Fruit fly (Drosophila melanogaster) whole organism, embryonic: ENCODE results near the gene Irbp.
A peak's percentile ranks its signal among the peaks of the same experiment; 100 is the strongest.

Source experiments
- Atf-2 ChIP-seq: fragments of 200-800 bp; sonication (Bioruptor generic); optimal IDR thresholded peaks from 2 replicates; lab custom pipeline; 2016; ENCODE audit warnings: missing biosample characterization, missing genetic modification characterization
- CG10431 ChIP-seq: fragments of 200-800 bp; sonication (Bioruptor generic); optimal IDR thresholded peaks from 3 replicates; lab custom pipeline; 2018; ENCODE audit warnings: missing biosample characterization, mild to moderate bottlenecking, missing genetic modification characterization
- CG10543 ChIP-seq: fragments of 200-800 bp; sonication (Bioruptor generic); optimal IDR thresholded peaks from 3 replicates; lab custom pipeline; 2017; ENCODE audit warnings: missing biosample characterization, mild to moderate bottlenecking, missing genetic modification characterization, moderate library complexity
- CG11560 ChIP-seq: fragments of 200-800 bp; sonication (Bioruptor generic); IDR thresholded peaks from 3 replicates; pipeline ENCODE4 v1.3.6; 2022; ENCODE audit warnings: missing biosample characterization, missing genetic modification characterization
- CG12219 ChIP-seq: fragments of 200-800 bp; sonication (Bioruptor generic); optimal IDR thresholded peaks from 3 replicates; lab custom pipeline; 2018; ENCODE audit warnings: missing biosample characterization, mild to moderate bottlenecking, missing genetic modification characterization
- CG14441 ChIP-seq: fragments of 200-800 bp; sonication (Bioruptor generic); IDR thresholded peaks from 2 replicates; pipeline ENCODE4 v1.3.6; 2022; ENCODE audit warnings: missing biosample characterization, missing genetic modification characterization
- CG17361 ChIP-seq: fragments of 200-800 bp; sonication (Bioruptor generic); IDR thresholded peaks from 3 replicates; pipeline ENCODE4 v1.3.6; 2022; ENCODE audit warnings: missing biosample characterization, missing genetic modification characterization
- CG18599 ChIP-seq: fragments of 200-800 bp; sonication (Bioruptor generic); optimal IDR thresholded peaks from 3 replicates; lab custom pipeline; 2017; ENCODE audit warnings: missing biosample characterization, missing genetic modification characterization, mild to moderate bottlenecking, moderate library complexity, missing genetic modification reagents
- CG18619 ChIP-seq: fragments of 200-800 bp; sonication (Bioruptor generic); optimal IDR thresholded peaks from 3 replicates; lab custom pipeline; 2017; ENCODE audit warnings: missing biosample characterization, mild to moderate bottlenecking, missing genetic modification characterization
- CG2199 ChIP-seq: fragments of 200-800 bp; sonication (Bioruptor generic); IDR thresholded peaks from 3 replicates; pipeline ENCODE4 v1.3.6; 2022; ENCODE audit warnings: missing biosample characterization, missing genetic modification characterization
- CG8281 ChIP-seq: fragments of 200-800 bp; sonication (Bioruptor generic); optimal IDR thresholded peaks from 2 replicates; lab custom pipeline; 2018; ENCODE audit warnings: missing biosample characterization, mild to moderate bottlenecking, missing genetic modification characterization, moderate library complexity
- CG9817 ChIP-seq: fragments of 200-800 bp; sonication (Bioruptor generic); optimal IDR thresholded peaks from 2 replicates; lab custom pipeline; 2018; ENCODE audit warnings: missing biosample characterization, mild to moderate bottlenecking, missing genetic modification characterization, moderate library complexity
- CkIIα-i1 ChIP-seq: fragments of 200-800 bp; sonication (Bioruptor generic); IDR thresholded peaks from 2 replicates; pipeline ENCODE4 v1.3.6; 2022; ENCODE audit warnings: missing biosample characterization, missing genetic modification characterization
- D ChIP-seq, 2 experiments: fragments of 200-800 bp in 1 of 2; fragments of >200 bp in 1 of 2; sonication (Bioruptor generic) in 1 of 2; optimal IDR thresholded peaks; 2 replicates in 1 of 2; 3 replicates in 1 of 2; lab custom pipeline; 2017; ENCODE audit warnings: mild to moderate bottlenecking in 1 of 2, missing biosample characterization in 1 of 2, missing genetic modification characterization in 1 of 2, missing genetic modification reagents in 1 of 2
- Dbx ChIP-seq: fragments of 200-800 bp; sonication (Bioruptor generic); IDR thresholded peaks from 3 replicates; pipeline ENCODE4 v1.3.6; 2022; ENCODE audit warnings: missing biosample characterization, missing genetic modification characterization
- Eip74EF ChIP-seq, 2 experiments: fragments of 200-800 bp in 1 of 2; fragments of >200 bp in 1 of 2; sonication (Bioruptor generic) in 1 of 2; optimal IDR thresholded peaks; 2 replicates each; lab custom pipeline; 2017 to 2019; ENCODE audit warnings: missing biosample characterization in 2 of 2, missing genetic modification characterization in 2 of 2, mild to moderate bottlenecking in 1 of 2, moderate library complexity in 1 of 2
- H2.0 ChIP-seq: fragments of 200-800 bp; sonication (Bioruptor generic); IDR thresholded peaks from 2 replicates; pipeline ENCODE4 v1.3.6; 2022; ENCODE audit warnings: missing biosample characterization, missing genetic modification characterization
- Hsf ChIP-seq: fragments of 200-800 bp; sonication (Bioruptor generic); optimal IDR thresholded peaks from 3 replicates; lab custom pipeline; 2016; ENCODE audit warnings: missing biosample characterization, missing genetic modification characterization
- Max ChIP-seq: fragments of 200-800 bp; sonication (Bioruptor generic); optimal IDR thresholded peaks from 2 replicates; lab custom pipeline; 2016; ENCODE audit warnings: missing biosample characterization, mild to moderate bottlenecking, missing genetic modification characterization
- Meics ChIP-seq: fragments of 200-800 bp; sonication (Bioruptor generic); optimal IDR thresholded peaks from 2 replicates; lab custom pipeline; 2017; ENCODE audit warnings: missing biosample characterization, mild to moderate bottlenecking, missing genetic modification characterization
- Nf-YB ChIP-seq: fragments of 200-800 bp; sonication (Bioruptor generic); optimal IDR thresholded peaks from 3 replicates; lab custom pipeline; 2019; ENCODE audit warnings: missing biosample characterization, mild to moderate bottlenecking, missing genetic modification characterization, moderate library complexity
- Nf-YC ChIP-seq: fragments of 200-800 bp; optimal IDR thresholded peaks from 3 replicates; lab custom pipeline; 2019; ENCODE audit warnings: missing biosample characterization, mild to moderate bottlenecking, missing genetic modification characterization, moderate library complexity
- Oli ChIP-seq: fragments of 200-800 bp; sonication (Bioruptor generic); optimal IDR thresholded peaks from 2 replicates; lab custom pipeline; 2018; ENCODE audit warnings: missing biosample characterization, mild to moderate bottlenecking, missing genetic modification characterization, moderate library complexity
- Ssrp ChIP-seq: fragments of 200-800 bp; sonication (Bioruptor generic); optimal IDR thresholded peaks from 2 replicates; lab custom pipeline; 2018; ENCODE audit warnings: missing biosample characterization, mild to moderate bottlenecking, missing genetic modification characterization, moderate library complexity
- ap ChIP-seq: fragments of 200-800 bp; sonication (Bioruptor generic); IDR thresholded peaks from 2 replicates; pipeline ENCODE4 v1.3.6; 2022; ENCODE audit warnings: missing biosample characterization, missing genetic modification characterization
- ase ChIP-seq: fragments of 200-800 bp; sonication (Bioruptor generic); IDR thresholded peaks from 3 replicates; pipeline ENCODE4 v1.3.6; 2022; ENCODE audit warnings: missing biosample characterization, missing genetic modification characterization
- chinmo ChIP-seq: fragments of 200-800 bp; sonication (Bioruptor generic); IDR thresholded peaks from 4 replicates; pipeline ENCODE4 v1.3.6; 2022; ENCODE audit warnings: missing biosample characterization, missing genetic modification characterization; ENCODE audit not compliant: partially characterized antibody
- crol ChIP-seq: fragments of 200-800 bp; sonication (Bioruptor generic); IDR thresholded peaks from 2 replicates; pipeline ENCODE4 v1.3.6; 2022; ENCODE audit warnings: missing biosample characterization, missing genetic modification characterization
- gfzf ChIP-seq: fragments of 200-800 bp; sonication (Bioruptor generic); optimal IDR thresholded peaks from 2 replicates; lab custom pipeline; 2016; ENCODE audit warnings: missing biosample characterization, mild to moderate bottlenecking, missing genetic modification characterization, moderate library complexity
- gsb ChIP-seq: fragments of 200-800 bp; sonication (Bioruptor generic); IDR thresholded peaks from 2 replicates; pipeline ENCODE4 v1.3.6; 2022; ENCODE audit warnings: missing biosample characterization, missing genetic modification characterization
- jumu ChIP-seq: fragments of 200-800 bp; sonication (Bioruptor generic); optimal IDR thresholded peaks from 3 replicates; lab custom pipeline; 2016; ENCODE audit warnings: missing biosample characterization, missing genetic modification characterization
- lmd ChIP-seq: fragments of 200-800 bp; sonication (Bioruptor generic); IDR thresholded peaks from 2 replicates; pipeline ENCODE4 v1.3.6; 2022; ENCODE audit warnings: missing biosample characterization, missing genetic modification characterization
- mirr ChIP-seq: fragments of 200-800 bp; sonication (Bioruptor generic); optimal IDR thresholded peaks from 3 replicates; lab custom pipeline; 2018; ENCODE audit warnings: missing biosample characterization, mild to moderate bottlenecking, missing genetic modification characterization
- nerfin-1 ChIP-seq: fragments of 200-800 bp; sonication (Bioruptor generic); optimal IDR thresholded peaks from 3 replicates; lab custom pipeline; 2019; ENCODE audit warnings: missing biosample characterization, mild to moderate bottlenecking, missing genetic modification characterization, moderate library complexity
- nom ChIP-seq: fragments of 200-800 bp; sonication (Bioruptor generic); optimal IDR thresholded peaks from 2 replicates; lab custom pipeline; 2017; ENCODE audit warnings: missing biosample characterization, missing genetic modification characterization, mild to moderate bottlenecking, moderate library complexity, missing genetic modification reagents
- pfk ChIP-seq: fragments of 200-800 bp; sonication (Bioruptor generic); optimal IDR thresholded peaks from 2 replicates; lab custom pipeline; 2018; ENCODE audit warnings: missing biosample characterization, mild to moderate bottlenecking, missing genetic modification characterization, moderate library complexity
- phol ChIP-seq: fragments of 200-800 bp; sonication (Bioruptor generic); optimal IDR thresholded peaks from 3 replicates; lab custom pipeline; 2018; ENCODE audit warnings: missing biosample characterization, mild to moderate bottlenecking, missing genetic modification characterization, moderate library complexity
- pnt ChIP-seq: fragments of 200-800 bp; sonication (Bioruptor generic); optimal IDR thresholded peaks from 3 replicates; lab custom pipeline; 2016; ENCODE audit warnings: missing biosample characterization, missing genetic modification characterization
- repo ChIP-seq: fragments of 200-800 bp; sonication (Bioruptor generic); optimal IDR thresholded peaks from 2 replicates; lab custom pipeline; 2016; ENCODE audit warnings: missing biosample characterization, missing genetic modification characterization
- rib ChIP-seq: fragments of 200-800 bp; sonication (Bioruptor generic); IDR thresholded peaks from 2 replicates; pipeline ENCODE4 v1.3.6; 2022; ENCODE audit warnings: missing biosample characterization, missing genetic modification characterization

Irbp gene

dm6 chr3R:11378564-11379112 lies 31.2 kb upstream of the Irbp start (continued):
- TF ChIP-seq rib (GFP tag; lab: Robert Waterston, UW) (no peak), CG11560 (tag; lab: Robert Waterston, UW) (no peak), mirr (GFP tag; lab: Kevin White, UChicago) (no peak), gsb (no peak), phol (tag; lab: Kevin White, UChicago) (no peak), CG8281 (tag; lab: Kevin White, UChicago) (no peak), CG17361 (GFP tag; lab: Robert Waterston, UW) (no peak), Nf-YC (tag; lab: Kevin White, UChicago) (peak; percentile 87), jumu (GFP tag; lab: Kevin White, UChicago) (no peak), CG10543 (GFP tag; lab: Kevin White, UChicago) (no peak), pfk (GFP tag; lab: Kevin White, UChicago) (no peak), Hsf (GFP tag; lab: Kevin White, UChicago) (no peak), H2.0 (GFP tag; lab: Robert Waterston, UW) (no peak), D (optimal IDR thresholded peaks at IDR 0.05; lab: Kevin White, UChicago) (peak; percentile 17), D (GFP tag; optimal IDR thresholded peaks at IDR 0.05; lab: Kevin White, UChicago) (no peak), Atf-2 (GFP tag; lab: Kevin White, UChicago) (no peak), crol (GFP tag; lab: Robert Waterston, UW) (0 out of 2 replicates have a peak, but pooled peaks have one; percentile 10), pnt (no peak), CkIIα-i1 (GFP tag; lab: Robert Waterston, UW) (no peak), CG12219 (no peak), lmd (GFP tag; lab: Robert Waterston, UW) (no peak), CG18619 (GFP tag; lab: Kevin White, UChicago) (no peak), CG14441 (GFP tag; lab: Robert Waterston, UW) (no peak), Eip74EF (GFP tag; optimal IDR thresholded peaks at IDR 0.05; lab: Kevin White, UChicago) (no peak), chinmo (GFP tag; lab: Robert Waterston, UW) (no peak), repo (no peak), Ssrp (tag; lab: Kevin White, UChicago) (no peak), nerfin-1 (tag; lab: Kevin White, UChicago) (peak; percentile 11), Max (GFP tag; lab: Kevin White, UChicago) (no peak), Dbx (GFP tag; lab: Robert Waterston, UW) (no peak), Oli (tag; lab: Kevin White, UChicago) (no peak), Nf-YB (GFP tag; lab: Kevin White, UChicago) (peak; percentile 82), CG2199 (GFP tag; lab: Robert Waterston, UW) (no peak), CG9817 (no peak), nom (GFP tag; lab: Kevin White, UChicago) (no peak), ase (no peak), CG18599 (GFP tag; lab: Kevin White, UChicago) (no peak), CG10431 (GFP tag; lab: Kevin White, UChicago) (no peak), gfzf (GFP tag; lab: Kevin White, UChicago) (no peak), ap (GFP tag; lab: Robert Waterston, UW) (no peak), Meics (GFP tag; lab: Kevin White, UChicago) (no peak)
- TF ChIP-seq, all 482 proteins: peak for 18
